Fruit fly (Drosophila melanogaster): ENCODE measurements around the gene mre11.
A peak's percentile ranks its signal among the peaks of the same experiment; 100 is the strongest.

Gene mre11

dm6 chr2L:11285606-11286005 is 3.7 kb downstream of the mre11 start, which contains the start of gene Osi21:
Gene Osi21, minus strand, starts transcription at chr2L:11285706.
- TF ChIP-seq fd96Ca (GFP tag; IDR thresholded peaks at IDR 0.05) (no peak), D1 (tag; optimal IDR thresholded peaks at IDR 0.05) (no peak), Ets98B (GFP tag; IDR thresholded peaks at IDR 0.05) (no peak), Snoo (tag; optimal IDR thresholded peaks at IDR 0.05) (no peak), CG17806 (tag; optimal IDR thresholded peaks at IDR 0.05) (no peak), gl (tag; optimal IDR thresholded peaks at IDR 0.05) (no peak), CG9948 (tag; optimal IDR thresholded peaks at IDR 0.05) (no peak)

dm6 chr2L:11295762-11296161 is 13.9 kb downstream of the mre11 start:
- no peak for TF ChIP-seq CG13204 (GFP tag; optimal IDR thresholded peaks at IDR 0.05)
- TF ChIP-seq Ets98B (GFP tag; IDR thresholded peaks at IDR 0.05) = no peak
- TF ChIP-seq fd96Ca (GFP tag; IDR thresholded peaks at IDR 0.05) = no peak
- no peak for TF ChIP-seq Pif1A (GFP tag; optimal IDR thresholded peaks at IDR 0.05)
- no peak for TF ChIP-seq CG32121 (GFP tag; IDR thresholded peaks at IDR 0.05)
- no peak for TF ChIP-seq CG15710 (tag; optimal IDR thresholded peaks at IDR 0.05)

dm6 chr2L:11296483-11296882 is 14.6 kb downstream of the mre11 start:
- no peak for TF ChIP-seq fd96Ca (GFP tag; IDR thresholded peaks at IDR 0.05)
- no peak for TF ChIP-seq Pif1A (GFP tag; optimal IDR thresholded peaks at IDR 0.05)
- TF ChIP-seq CG10348 (GFP tag; IDR thresholded peaks at IDR 0.05) = no peak
- TF ChIP-seq CG4496 (GFP tag; IDR thresholded peaks at IDR 0.05) = no peak
- TF ChIP-seq CG17806 (tag; optimal IDR thresholded peaks at IDR 0.05) = no peak

dm6 chr2L:11302507-11302906 is 20.6 kb downstream of the mre11 start:
- no peak for TF ChIP-seq CG4496 (GFP tag; IDR thresholded peaks at IDR 0.05)
- no peak for TF ChIP-seq Ets98B (GFP tag; IDR thresholded peaks at IDR 0.05)
- TF ChIP-seq fd96Ca (GFP tag; IDR thresholded peaks at IDR 0.05) = no peak
- no peak for TF ChIP-seq rn (GFP tag; IDR thresholded peaks at IDR 0.05)
- no peak for TF ChIP-seq CG13204 (GFP tag; optimal IDR thresholded peaks at IDR 0.05)
- no peak for TF ChIP-seq CG34367 (tag; optimal IDR thresholded peaks at IDR 0.05)
- no peak for TF ChIP-seq CG10348 (GFP tag; IDR thresholded peaks at IDR 0.05)
- TF ChIP-seq CG14655 (GFP tag; optimal IDR thresholded peaks at IDR 0.05) = no peak
- no peak for TF ChIP-seq CG17806 (tag; optimal IDR thresholded peaks at IDR 0.05)
- TF ChIP-seq D1 (tag; optimal IDR thresholded peaks at IDR 0.05) = no peak
- no peak for TF ChIP-seq Snoo (tag; optimal IDR thresholded peaks at IDR 0.05)
- no peak for TF ChIP-seq EcR (GFP tag; optimal IDR thresholded peaks at IDR 0.05)
- no peak for TF ChIP-seq CG32121 (GFP tag; IDR thresholded peaks at IDR 0.05)
- no peak for TF ChIP-seq gl (tag; optimal IDR thresholded peaks at IDR 0.05)
- TF ChIP-seq CG8301 (tag; optimal IDR thresholded peaks at IDR 0.05) = no peak
- TF ChIP-seq CG9948 (tag; optimal IDR thresholded peaks at IDR 0.05) = no peak
- no peak for TF ChIP-seq CG15710 (tag; optimal IDR thresholded peaks at IDR 0.05)
- no peak for TF ChIP-seq CG12605 (GFP tag; IDR thresholded peaks at IDR 0.05)

dm6 chr2L:11306091-11306490 is 24.2 kb downstream of the mre11 start:
- TF ChIP-seq CG32121 (GFP tag; IDR thresholded peaks at IDR 0.05) = no peak
- no peak for TF ChIP-seq CG17806 (tag; optimal IDR thresholded peaks at IDR 0.05)
- no peak for TF ChIP-seq CG8301 (tag; optimal IDR thresholded peaks at IDR 0.05)
- no peak for TF ChIP-seq Ets98B (GFP tag; IDR thresholded peaks at IDR 0.05)
- TF ChIP-seq CG14655 (GFP tag; optimal IDR thresholded peaks at IDR 0.05) = no peak
- TF ChIP-seq CG9948 (tag; optimal IDR thresholded peaks at IDR 0.05) = no peak
- no peak for TF ChIP-seq CG10348 (GFP tag; IDR thresholded peaks at IDR 0.05)
- no peak for TF ChIP-seq CG13204 (GFP tag; optimal IDR thresholded peaks at IDR 0.05)
- no peak for TF ChIP-seq CG4496 (GFP tag; IDR thresholded peaks at IDR 0.05)
- no peak for TF ChIP-seq CG12605 (GFP tag; IDR thresholded peaks at IDR 0.05)
- peak; percentile 65 for TF ChIP-seq Snoo (tag; optimal IDR thresholded peaks at IDR 0.05)
- TF ChIP-seq D1 (tag; optimal IDR thresholded peaks at IDR 0.05) = no peak
- TF ChIP-seq Pif1B (GFP tag; optimal IDR thresholded peaks at IDR 0.05) = peak; percentile 25
- TF ChIP-seq Pif1A (GFP tag; optimal IDR thresholded peaks at IDR 0.05) = peak; percentile 34
- TF ChIP-seq CG8159 (tag; optimal IDR thresholded peaks at IDR 0.05) = no peak
- no peak for TF ChIP-seq CG34367 (tag; optimal IDR thresholded peaks at IDR 0.05)
- TF ChIP-seq EcR (GFP tag; optimal IDR thresholded peaks at IDR 0.05) = no peak
- no peak for TF ChIP-seq gl (tag; optimal IDR thresholded peaks at IDR 0.05)
- TF ChIP-seq CG15710 (tag; optimal IDR thresholded peaks at IDR 0.05) = peak; percentile 48
- TF ChIP-seq rn (GFP tag; IDR thresholded peaks at IDR 0.05) = no peak
- TF ChIP-seq fd96Ca (GFP tag; IDR thresholded peaks at IDR 0.05) = no peak

dm6 chr2L:11307072-11307471 is 25.2 kb downstream of the mre11 start:
- TF ChIP-seq Pif1B (GFP tag; optimal IDR thresholded peaks at IDR 0.05) (no peak), fd96Ca (GFP tag; IDR thresholded peaks at IDR 0.05) (no peak), EcR (GFP tag; optimal IDR thresholded peaks at IDR 0.05) (no peak), CG8301 (tag; optimal IDR thresholded peaks at IDR 0.05) (no peak), CG17806 (tag; optimal IDR thresholded peaks at IDR 0.05) (peak; percentile 20), D1 (tag; optimal IDR thresholded peaks at IDR 0.05) (no peak), CG10348 (GFP tag; IDR thresholded peaks at IDR 0.05) (no peak), CG8159 (tag; optimal IDR thresholded peaks at IDR 0.05) (peak; percentile 17), CG32121 (GFP tag; IDR thresholded peaks at IDR 0.05) (no peak), CG4496 (GFP tag; IDR thresholded peaks at IDR 0.05) (no peak), CG13204 (GFP tag; optimal IDR thresholded peaks at IDR 0.05) (no peak), Pif1A (GFP tag; optimal IDR thresholded peaks at IDR 0.05) (no peak), CG9948 (tag; optimal IDR thresholded peaks at IDR 0.05) (peak; percentile 47), CG34367 (tag; optimal IDR thresholded peaks at IDR 0.05) (peak; percentile 61), CG15710 (tag; optimal IDR thresholded peaks at IDR 0.05) (peak; percentile 82), Ets98B (GFP tag; IDR thresholded peaks at IDR 0.05) (no peak), gl (tag; optimal IDR thresholded peaks at IDR 0.05) (no peak), rn (GFP tag; IDR thresholded peaks at IDR 0.05) (no peak), CG12605 (GFP tag; IDR thresholded peaks at IDR 0.05) (no peak), CG14655 (GFP tag; optimal IDR thresholded peaks at IDR 0.05) (peak; percentile 16), Snoo (tag; optimal IDR thresholded peaks at IDR 0.05) (no peak)
